Worm (Caenorhabditis elegans): ENCODE results near the gene srw-77.

DNA sequence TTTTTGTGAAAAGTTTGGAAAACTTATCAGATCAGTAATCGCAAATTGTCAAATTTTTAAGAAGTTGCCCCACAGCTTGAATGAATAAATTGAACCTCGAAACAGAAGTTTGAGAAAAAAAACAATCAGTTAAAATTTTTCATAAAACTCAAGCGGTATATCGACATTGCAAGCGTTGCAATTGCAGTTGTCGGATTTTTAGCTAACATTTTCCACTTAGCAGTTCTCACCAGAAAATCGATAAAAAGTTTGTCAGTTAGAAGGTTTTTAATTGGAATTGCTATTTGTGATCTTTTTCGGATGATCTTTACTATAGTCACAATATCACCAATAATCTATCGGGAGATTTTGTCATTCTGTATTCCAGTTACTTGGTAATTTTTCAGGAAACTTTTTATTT, 42.3 kb upstream of the srw-77 start, which contains the start of gene srw-43:
- TF ChIP-seq unc-39 (tag; optimal IDR thresholded peaks at IDR 0.05) (no peak), alr-1 (tag; optimal IDR thresholded peaks at IDR 0.05) (no peak), nhr-12 (tag; optimal IDR thresholded peaks at IDR 0.05) (no peak), snpc-4 (tag; optimal IDR thresholded peaks at IDR 0.05) (no peak), skn-1 (tag; optimal IDR thresholded peaks at IDR 0.05) (no peak), lin-39 (tag; optimal IDR thresholded peaks at IDR 0.05) (no peak), unc-62 (GFP tag; optimal IDR thresholded peaks at IDR 0.05) (no peak), ceh-82 (tag; optimal IDR thresholded peaks at IDR 0.05) (no peak), nhr-11 (tag; optimal IDR thresholded peaks at IDR 0.05) (no peak), sma-3 (GFP tag; optimal IDR thresholded peaks at IDR 0.05) (no peak)

All from whole organism, L2 larva.